Worm (Caenorhabditis elegans): ENCODE data around the gene K08D9.2.

The K08D9.2 gene

ce11 chrV:3193091-3193608 is 34.3 kb upstream of the K08D9.2 start, which contains the start of the genes Y73C8B.3 and Y73C8B.9 (continued):
- peak; percentile 36 for TF ChIP-seq duxl-1 (tag; optimal IDR thresholded peaks at IDR 0.05; ENCODE audit: poor library complexity)
- 0 out of 2 replicates have a peak, but pooled peaks have one; percentile 14 for TF ChIP-seq php-3 (GFP tag; IDR thresholded peaks at IDR 0.05)
- peak; percentile 39 for TF ChIP-seq mes-2 (tag; optimal IDR thresholded peaks at IDR 0.05; ENCODE audit: poor library complexity, severe bottlenecking)
- no peak for TF ChIP-seq attf-4 (tag; optimal IDR thresholded peaks at IDR 0.05)
- TF ChIP-seq lin-1 (GFP tag; IDR thresholded peaks at IDR 0.05): peak; percentile 55; the same call in 1 of the 2 replicates
- TF ChIP-seq unc-62 (GFP tag; optimal IDR thresholded peaks at IDR 0.05 in 1 of 2): peak in 1 of 2 experiments; percentile 83
- no peak for TF ChIP-seq unc-62 (tag; optimal IDR thresholded peaks at IDR 0.05)
- TF ChIP-seq D1046.2 (GFP tag; IDR thresholded peaks at IDR 0.05): no peak

- TF ChIP-seq pqm-1 (tag; optimal IDR thresholded peaks at IDR 0.05): peak; percentile 14
- TF ChIP-seq jun-1 (tag; optimal IDR thresholded peaks at IDR 0.05): no peak
- TF ChIP-seq madf-5 (GFP tag; IDR thresholded peaks at IDR 0.05): no peak
- TF ChIP-seq F44E2.7 (GFP tag; IDR thresholded peaks at IDR 0.05): no peak
- TF ChIP-seq F49E8.2 (tag; optimal IDR thresholded peaks at IDR 0.05; ENCODE audit: borderline replicate concordance): no peak
- no peak for TF ChIP-seq arid-1 (GFP tag; conservative IDR thresholded peaks at IDR 0.05)
- no peak for TF ChIP-seq Y105C5A.15 (GFP tag; IDR thresholded peaks at IDR 0.05)
- TF ChIP-seq hlh-30 (tag; optimal IDR thresholded peaks at IDR 0.05; ENCODE audit: insufficient read depth): no peak
- no peak for TF ChIP-seq zfp-2 (tag; optimal IDR thresholded peaks at IDR 0.05)
- TF ChIP-seq nhr-48 (tag; optimal IDR thresholded peaks at IDR 0.05): no peak
- TF ChIP-seq F10B5.3 (tag; optimal IDR thresholded peaks at IDR 0.05): no peak
- no peak for TF ChIP-seq daf-19 (GFP tag; conservative IDR thresholded peaks at IDR 0.05)
- TF ChIP-seq F37D6.2 (tag; optimal IDR thresholded peaks at IDR 0.05): no peak
- TF ChIP-seq zag-1 (tag; optimal IDR thresholded peaks at IDR 0.05): no peak
- TF ChIP-seq egl-27 (tag; optimal IDR thresholded peaks at IDR 0.05): no peak
- TF ChIP-seq dpl-1 (GFP tag; optimal IDR thresholded peaks at IDR 0.05): no peak
- TF ChIP-seq dmd-9 (GFP tag; IDR thresholded peaks at IDR 0.05): no peak
- TF ChIP-seq unc-39 (tag; optimal IDR thresholded peaks at IDR 0.05): no peak
- TF ChIP-seq aly-2 (tag; optimal IDR thresholded peaks at IDR 0.05): no peak
- TF ChIP-seq tra-1 (GFP tag; IDR thresholded peaks at IDR 0.05): no peak
- no peak for TF ChIP-seq lin-29 (GFP tag; IDR thresholded peaks at IDR 0.05)
- TF ChIP-seq spr-1 (tag; optimal IDR thresholded peaks at IDR 0.05): no peak
- no peak for TF ChIP-seq nhr-42 (GFP tag; IDR thresholded peaks at IDR 0.05)
- no peak for TF ChIP-seq ztf-7 (tag; optimal IDR thresholded peaks at IDR 0.05)
- no peak for TF ChIP-seq madf-9 (GFP tag; conservative IDR thresholded peaks at IDR 0.05)
- TF ChIP-seq saeg-2 (GFP tag; IDR thresholded peaks at IDR 0.05): no peak
- peak; percentile 92 for TF ChIP-seq aha-1 (tag)
- no peak for TF ChIP-seq nhr-10 (tag; optimal IDR thresholded peaks at IDR 0.05)
- TF ChIP-seq ama-1 (optimal IDR thresholded peaks at IDR 0.05): no peak
- no peak for TF ChIP-seq Y75B8A.6 (GFP tag; IDR thresholded peaks at IDR 0.05)
- TF ChIP-seq unc-62 (GFP tag; optimal IDR thresholded peaks at IDR 0.05 in 1 of 2): peak in 1 of 2 experiments; percentile 85
- TF ChIP-seq unc-62 (tag; optimal IDR thresholded peaks at IDR 0.05): no peak
- TF ChIP-seq gei-8 (GFP tag; optimal IDR thresholded peaks at IDR 0.05): no peak
- no peak for TF ChIP-seq egl-43 (GFP tag; IDR thresholded peaks at IDR 0.05)
- TF ChIP-seq nhr-41 (GFP tag; IDR thresholded peaks at IDR 0.05): no peak
- no peak for TF ChIP-seq ceh-44 (GFP tag; IDR thresholded peaks at IDR 0.05)
- TF ChIP-seq fkh-10 (GFP tag; optimal IDR thresholded peaks at IDR 0.05): no peak
- TF ChIP-seq unc-130 (GFP tag; optimal IDR thresholded peaks at IDR 0.05): no peak
- TF ChIP-seq lin-15B (tag; optimal IDR thresholded peaks at IDR 0.05): no peak
- TF ChIP-seq mep-1 (tag; optimal IDR thresholded peaks at IDR 0.05): peak; percentile 59
- no peak for TF ChIP-seq set-16 (GFP tag; IDR thresholded peaks at IDR 0.05)
- TF ChIP-seq dmd-6 (GFP tag; IDR thresholded peaks at IDR 0.05): no peak
- TF ChIP-seq D1046.2 (GFP tag; IDR thresholded peaks at IDR 0.05): no peak
- TF ChIP-seq nhr-6 (tag; optimal IDR thresholded peaks at IDR 0.05): peak; percentile 83
- no peak for TF ChIP-seq mdl-1 (tag; optimal IDR thresholded peaks at IDR 0.05)
Measured at ce11 chrV:3194952-3195450, 32.5 kb upstream of the K08D9.2 start, which contains the start of gene Y73C8B.2. Gene Y73C8B.2 (minus strand): TSS chrV:3195002.

All from whole organism, L4 larva.